Fruit fly (Drosophila melanogaster): ENCODE data around the gene CG46320.

CG46320 gene

DNA sequence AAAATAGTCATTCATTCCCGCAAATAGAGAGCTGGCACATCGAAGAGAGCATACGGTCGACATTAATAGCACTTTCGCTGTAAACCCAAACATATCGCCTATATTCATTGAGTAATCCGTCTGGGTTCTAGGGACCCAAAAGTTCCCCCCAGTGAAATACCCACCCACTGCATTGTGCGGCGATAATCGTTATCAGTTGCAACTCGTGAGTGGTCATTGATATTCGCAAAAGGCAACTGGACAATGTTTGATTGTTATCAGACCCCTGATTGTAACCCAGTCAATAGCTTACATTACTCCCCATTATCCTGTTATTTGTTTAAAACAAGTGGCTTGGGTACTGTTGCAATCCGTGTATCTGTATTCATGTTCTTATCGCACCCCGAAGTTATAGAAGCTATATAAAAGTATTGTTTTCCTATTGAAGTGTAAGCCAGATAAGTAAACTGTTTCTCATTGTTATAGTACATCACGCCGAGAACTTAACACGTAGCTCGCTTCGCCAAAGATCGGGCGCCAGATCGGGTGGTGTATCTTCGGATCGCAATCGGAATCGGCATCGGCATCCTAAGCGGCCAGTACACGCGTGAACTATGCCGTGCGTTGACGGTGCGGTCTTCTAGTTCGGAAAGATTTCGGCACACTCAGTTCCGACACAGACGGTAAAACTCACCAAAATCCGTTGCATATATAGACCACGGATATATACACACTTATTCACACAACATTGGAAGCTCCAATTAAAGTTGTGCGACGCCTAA lies 89.9 kb downstream of the CG46320 start:
- TF ChIP-seq EcR (GFP tag; optimal IDR thresholded peaks at IDR 0.05), result peak; percentile 17
- TF ChIP-seq CG12605 (GFP tag; IDR thresholded peaks at IDR 0.05), result 0 out of 2 replicates have a peak, but pooled peaks have one; percentile 15
- no peak for TF ChIP-seq CG8301 (tag; optimal IDR thresholded peaks at IDR 0.05)

dm6 chr3L:5764922-5765843 lies 101.3 kb downstream of the CG46320 start, which contains the start of gene CG10576:
Gene CG10576, minus strand, starts transcription at chr3L:5765702.
- TF ChIP-seq CG32121 (GFP tag; IDR thresholded peaks at IDR 0.05) (no peak), CG10348 (GFP tag; IDR thresholded peaks at IDR 0.05) (no peak)

DNA sequence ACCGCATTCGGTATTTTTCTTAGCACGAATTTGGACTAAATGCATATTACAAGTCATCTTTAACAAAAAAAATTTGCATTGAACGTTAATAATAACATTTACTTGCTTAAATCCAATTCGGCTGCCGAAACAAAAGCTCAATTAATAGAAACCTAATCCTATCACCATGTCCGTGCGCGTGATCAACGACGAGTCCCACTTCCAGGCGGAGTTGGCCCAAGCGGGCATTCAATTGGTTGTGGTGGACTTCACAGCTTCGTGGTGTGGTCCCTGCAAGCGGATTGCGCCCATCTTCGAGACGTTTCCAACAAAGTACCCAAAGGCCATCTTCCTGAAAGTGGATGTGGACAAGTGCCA lies 101.9 kb downstream of the CG46320 start, which contains the start of gene Txl:
Gene Txl (plus strand): TSS at position 3 of the 357 bp plus-strand sequence.
- TF ChIP-seq CG34367 (tag; optimal IDR thresholded peaks at IDR 0.05), result no peak
- no peak for TF ChIP-seq CG14655 (GFP tag; optimal IDR thresholded peaks at IDR 0.05)
- no peak for TF ChIP-seq fd96Ca (GFP tag; IDR thresholded peaks at IDR 0.05)
- no peak for TF ChIP-seq CG9948 (tag; optimal IDR thresholded peaks at IDR 0.05)
- TF ChIP-seq CG8301 (tag; optimal IDR thresholded peaks at IDR 0.05), result no peak
- no peak for TF ChIP-seq CG8159 (tag; optimal IDR thresholded peaks at IDR 0.05)
- TF ChIP-seq EcR (GFP tag; optimal IDR thresholded peaks at IDR 0.05), result no peak
- no peak for TF ChIP-seq CG4496 (GFP tag; IDR thresholded peaks at IDR 0.05)
- no peak for TF ChIP-seq D1 (tag; optimal IDR thresholded peaks at IDR 0.05)
- TF ChIP-seq Snoo (tag; optimal IDR thresholded peaks at IDR 0.05), result no peak
- no peak for TF ChIP-seq CG10348 (GFP tag; IDR thresholded peaks at IDR 0.05)
- no peak for TF ChIP-seq CG12605 (GFP tag; IDR thresholded peaks at IDR 0.05)
- TF ChIP-seq CG15710 (tag; optimal IDR thresholded peaks at IDR 0.05), result no peak
- TF ChIP-seq rn (GFP tag; IDR thresholded peaks at IDR 0.05), result no peak
- no peak for TF ChIP-seq Ets98B (GFP tag; IDR thresholded peaks at IDR 0.05)
- no peak for TF ChIP-seq Pif1A (GFP tag; optimal IDR thresholded peaks at IDR 0.05)
- TF ChIP-seq CG17806 (tag; optimal IDR thresholded peaks at IDR 0.05), result no peak

DNA sequence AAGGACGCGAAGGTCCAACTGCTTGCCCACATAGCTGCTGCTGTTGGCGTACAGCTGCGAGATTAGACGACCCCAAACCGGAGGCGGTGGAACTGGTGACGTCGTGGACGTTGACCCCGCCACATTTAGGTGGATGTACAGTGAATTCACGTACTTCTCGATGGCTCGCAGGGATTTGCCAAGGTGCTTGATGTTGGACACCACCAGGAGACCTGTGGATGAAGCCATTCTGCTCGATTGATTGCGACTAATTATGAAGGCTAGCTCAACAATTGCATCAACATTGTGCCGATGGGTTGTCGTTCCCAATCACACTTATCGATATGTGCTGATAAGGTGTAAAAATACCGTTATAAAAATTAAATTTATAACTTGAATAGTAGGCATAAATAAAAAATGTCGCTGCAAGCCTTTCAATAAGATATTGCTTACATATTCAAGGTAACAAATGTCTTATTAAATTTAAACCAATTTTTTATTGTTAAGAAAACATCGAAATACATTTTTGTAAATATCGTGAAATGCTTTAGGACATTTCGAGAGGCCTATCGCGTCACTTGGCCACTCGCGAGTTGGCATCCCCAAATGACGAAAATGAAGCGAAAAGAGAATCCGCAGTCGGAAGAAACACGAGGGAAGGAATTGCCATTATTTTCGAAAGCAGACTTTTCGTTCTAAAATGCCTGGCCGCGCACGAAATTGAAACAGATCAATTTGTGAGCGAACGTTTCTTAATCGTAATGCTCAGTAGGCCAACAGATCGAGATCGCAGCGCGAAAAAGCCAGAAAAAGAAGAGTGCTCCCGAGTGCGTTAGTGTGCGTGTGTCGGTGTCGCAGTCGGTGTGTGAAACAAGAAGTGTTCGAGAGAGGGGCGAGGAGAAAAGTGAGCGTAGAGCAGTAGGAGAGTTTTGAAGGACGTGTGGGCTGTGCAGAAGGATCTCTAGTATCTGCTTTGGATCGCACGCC lies 104.9 kb downstream of the CG46320 start, which contains the start of the genes Ppat-Dpck and scny:
Gene Ppat-Dpck (minus strand): TSS at position 263 of the 966 bp plus-strand sequence.
Gene scny (plus strand): TSS at position 471 of the 966 bp plus-strand sequence.
- TF ChIP-seq gl (tag; optimal IDR thresholded peaks at IDR 0.05) (peak; percentile 17), Pif1B (GFP tag; optimal IDR thresholded peaks at IDR 0.05) (no peak), rn (GFP tag; IDR thresholded peaks at IDR 0.05) (no peak), CG9948 (tag; optimal IDR thresholded peaks at IDR 0.05) (no peak), CG10348 (GFP tag; IDR thresholded peaks at IDR 0.05) (no peak), Snoo (tag; optimal IDR thresholded peaks at IDR 0.05) (no peak), Pif1A (GFP tag; optimal IDR thresholded peaks at IDR 0.05) (no peak), Ets98B (GFP tag; IDR thresholded peaks at IDR 0.05) (no peak), CG14655 (GFP tag; optimal IDR thresholded peaks at IDR 0.05) (no peak), EcR (GFP tag; optimal IDR thresholded peaks at IDR 0.05) (peak; percentile 82), CG32121 (GFP tag; IDR thresholded peaks at IDR 0.05) (no peak), CG4496 (GFP tag; IDR thresholded peaks at IDR 0.05) (no peak), CG12605 (GFP tag; IDR thresholded peaks at IDR 0.05) (peak; percentile 57; the same call in 1 of the 2 replicates), CG8159 (tag; optimal IDR thresholded peaks at IDR 0.05) (no peak), CG15710 (tag; optimal IDR thresholded peaks at IDR 0.05) (no peak), D1 (tag; optimal IDR thresholded peaks at IDR 0.05) (no peak), fd96Ca (GFP tag; IDR thresholded peaks at IDR 0.05) (no peak), CG8301 (tag; optimal IDR thresholded peaks at IDR 0.05) (no peak), CG17806 (tag; optimal IDR thresholded peaks at IDR 0.05) (no peak), CG13204 (GFP tag; optimal IDR thresholded peaks at IDR 0.05) (no peak), CG34367 (tag; optimal IDR thresholded peaks at IDR 0.05) (no peak)

DNA sequence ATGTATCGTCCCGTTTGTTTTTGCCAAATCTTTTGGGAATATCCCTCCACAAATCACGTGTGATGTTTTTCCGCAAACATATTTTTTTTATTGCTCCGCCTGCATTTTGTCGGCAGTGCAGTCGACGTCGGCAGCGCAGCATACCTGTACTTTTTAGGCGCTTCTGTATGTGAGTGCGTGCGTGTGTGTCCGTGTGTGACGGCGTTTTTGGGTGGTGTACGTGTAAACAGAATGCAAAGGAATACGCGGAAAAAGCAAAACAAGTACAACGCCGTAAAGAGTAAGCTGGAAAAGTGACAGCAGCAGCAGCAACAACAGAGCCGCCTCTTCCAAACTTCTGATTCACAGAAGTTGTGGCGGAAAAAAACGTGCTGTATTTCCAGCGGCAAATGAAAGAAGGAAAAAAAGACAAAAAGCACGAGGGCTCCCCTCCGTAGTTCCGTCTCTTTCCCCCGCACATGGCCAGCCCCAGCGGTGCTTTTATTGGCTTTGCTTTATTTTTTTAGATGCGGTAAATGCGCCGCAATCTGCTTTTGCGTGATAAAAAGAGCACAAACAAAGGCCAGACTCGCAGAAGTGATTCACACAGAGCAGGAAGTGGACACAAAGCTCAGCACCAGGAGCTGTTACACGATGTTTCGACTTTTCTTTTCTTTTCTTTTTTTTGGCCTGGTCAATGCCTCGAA lies 106.3 kb downstream of the CG46320 start:
- TF ChIP-seq D1 (tag; optimal IDR thresholded peaks at IDR 0.05), result no peak
- TF ChIP-seq CG4496 (GFP tag; IDR thresholded peaks at IDR 0.05), result peak; percentile 78
- peak; percentile 69 for TF ChIP-seq Pif1B (GFP tag; optimal IDR thresholded peaks at IDR 0.05)
- peak; percentile 56 for TF ChIP-seq Snoo (tag; optimal IDR thresholded peaks at IDR 0.05)
- peak; percentile 82 for TF ChIP-seq CG8159 (tag; optimal IDR thresholded peaks at IDR 0.05)
- TF ChIP-seq CG17806 (tag; optimal IDR thresholded peaks at IDR 0.05), result peak; percentile 59
- TF ChIP-seq CG13204 (GFP tag; optimal IDR thresholded peaks at IDR 0.05), result peak; percentile 93
- peak; percentile 86 for TF ChIP-seq CG15710 (tag; optimal IDR thresholded peaks at IDR 0.05)
- TF ChIP-seq Ets98B (GFP tag; IDR thresholded peaks at IDR 0.05), result peak; percentile 40
- TF ChIP-seq gl (tag; optimal IDR thresholded peaks at IDR 0.05), result peak; percentile 97
- TF ChIP-seq CG32121 (GFP tag; IDR thresholded peaks at IDR 0.05), result peak; percentile 51
- TF ChIP-seq EcR (GFP tag; optimal IDR thresholded peaks at IDR 0.05), result peak; percentile 94
- TF ChIP-seq CG14655 (GFP tag; optimal IDR thresholded peaks at IDR 0.05), result no peak
- peak; percentile 64 for TF ChIP-seq CG8301 (tag; optimal IDR thresholded peaks at IDR 0.05)
- TF ChIP-seq fd96Ca (GFP tag; IDR thresholded peaks at IDR 0.05), result peak; percentile 74
- peak; percentile 66 for TF ChIP-seq CG9948 (tag; optimal IDR thresholded peaks at IDR 0.05)
- peak; percentile 50; the same call in 1 of the 2 replicates for TF ChIP-seq rn (GFP tag; IDR thresholded peaks at IDR 0.05)
- no peak for TF ChIP-seq Pif1A (GFP tag; optimal IDR thresholded peaks at IDR 0.05)
- TF ChIP-seq CG10348 (GFP tag; IDR thresholded peaks at IDR 0.05), result no peak
- TF ChIP-seq CG34367 (tag; optimal IDR thresholded peaks at IDR 0.05), result peak; percentile 82
- peak; percentile 76 for TF ChIP-seq CG12605 (GFP tag; IDR thresholded peaks at IDR 0.05)
